Fruit fly (Drosophila melanogaster): Measurements from ENCODE around the gene cyst.

- TF ChIP-seq CG13204 (GFP tag; optimal IDR thresholded peaks at IDR 0.05) (no peak), EcR (GFP tag; optimal IDR thresholded peaks at IDR 0.05) (peak; percentile 19), fd96Ca (GFP tag; IDR thresholded peaks at IDR 0.05) (no peak), D1 (tag; optimal IDR thresholded peaks at IDR 0.05) (no peak), CG14655 (GFP tag; optimal IDR thresholded peaks at IDR 0.05) (no peak), rn (GFP tag; IDR thresholded peaks at IDR 0.05) (no peak), CG8301 (tag; optimal IDR thresholded peaks at IDR 0.05) (no peak)
These were observed 15.5 kb downstream of the cyst start, which contains the start of the genes swm and Ctu2 for dm6 chr2L:19492934-19493686.

Data from whole organism, pupa.